Worm (Caenorhabditis elegans) whole organism, L3 larva: ENCODE measurements around the gene trcs-1.

Source experiments
- aly-2 ChIP-seq: fragments of 150-350 bp; optimal IDR thresholded peaks from 2 replicates; lab custom pipeline; 2014; ENCODE audit warnings: missing biosample characterization, missing genetic modification characterization
- elt-1 ChIP-seq: fragments of 150-350 bp; optimal IDR thresholded peaks from 2 replicates; lab custom pipeline; 2014; ENCODE audit warnings: missing biosample characterization, missing genetic modification characterization
- elt-2 ChIP-seq: sonication (generic microtip); optimal IDR thresholded peaks from 2 replicates; lab custom pipeline; 2016; ENCODE audit warnings: missing genetic modification reagents, mild to moderate bottlenecking, missing genetic modification characterization, missing compliant biosample characterization
- elt-3 ChIP-seq, 3 experiments: fragments of 150-350 bp in 1 of 3; sonication (generic microtip) in 2 of 3; optimal IDR thresholded peaks; 2 replicates in 2 of 3; 4 replicates in 1 of 3; lab custom pipeline; 2014 to 2017; ENCODE audit warnings: missing biosample characterization in 3 of 3, missing genetic modification characterization in 3 of 3
- hmg-11 ChIP-seq: sonication (generic microtip); optimal IDR thresholded peaks from 2 replicates; lab custom pipeline; 2016; ENCODE audit warnings: missing genetic modification characterization, missing compliant biosample characterization
- nhr-11 ChIP-seq: fragments of 150-350 bp; optimal IDR thresholded peaks from 2 replicates; lab custom pipeline; 2014; ENCODE audit warnings: missing biosample characterization, missing genetic modification characterization
- nhr-28 ChIP-seq: fragments of 150-350 bp; optimal IDR thresholded peaks from 2 replicates; lab custom pipeline; 2014; ENCODE audit warnings: missing biosample characterization, missing genetic modification characterization
- pqm-1 ChIP-seq: fragments of 150-350 bp; optimal IDR thresholded peaks from 2 replicates; lab custom pipeline; 2017; ENCODE audit warnings: missing biosample characterization, missing genetic modification characterization, inconsistent platforms
- unc-62 ChIP-seq: fragments of 150-350 bp; sonication (generic microtip); optimal IDR thresholded peaks from 4 replicates; lab custom pipeline; 2014; ENCODE audit warnings: missing biosample characterization, missing genetic modification reagents, missing genetic modification characterization

ce11 chrIV:9625829-9626228 lies 37.2 kb upstream of the trcs-1 start:
- TF ChIP-seq nhr-11 (tag; lab: Kevin White, UChicago): no peak
- no peak for TF ChIP-seq unc-62 (GFP tag; lab: Kevin White, UChicago)
- TF ChIP-seq elt-3 (tag; optimal IDR thresholded peaks at IDR 0.05; lab: Kevin White, UChicago): no peak
- no peak for TF ChIP-seq nhr-28 (tag; lab: Kevin White, UChicago)
- TF ChIP-seq hmg-11 (tag; lab: Kevin White, UChicago): no peak
- no peak for TF ChIP-seq elt-1 (tag; lab: Kevin White, UChicago)
- TF ChIP-seq aly-2 (tag; lab: Kevin White, UChicago): no peak
- TF ChIP-seq elt-2 (tag; lab: Kevin White, UChicago): peak; percentile 30
- no peak for TF ChIP-seq pqm-1 (tag; lab: Kevin White, UChicago)
